Worm (Caenorhabditis elegans): ENCODE measurements around the gene T01D3.3.

DNA sequence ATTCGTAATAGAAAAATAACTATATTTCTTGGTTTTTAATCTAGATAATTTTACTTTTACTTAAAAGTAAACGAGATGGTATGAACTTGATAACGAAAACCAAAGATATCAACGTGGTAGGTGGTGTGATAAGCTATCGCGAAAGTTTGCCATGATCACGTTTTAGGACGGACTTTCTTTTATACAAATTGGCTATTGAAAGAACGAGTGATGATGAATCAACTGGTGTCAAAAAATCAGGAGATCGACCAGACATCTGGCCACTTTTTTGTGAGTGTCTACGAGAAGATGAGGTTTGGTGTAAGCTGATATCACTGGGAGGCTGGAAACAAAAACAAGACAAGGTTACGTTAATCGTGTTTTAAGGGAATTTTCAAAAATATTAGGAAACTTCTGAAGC is 44.9 kb upstream of the T01D3.3 start:
- no peak for TF ChIP-seq tbx-11 (GFP tag; IDR thresholded peaks at IDR 0.05)
- no peak for TF ChIP-seq hmbx-1 (tag; optimal IDR thresholded peaks at IDR 0.05)
- no peak for TF ChIP-seq ama-1 (optimal IDR thresholded peaks at IDR 0.05)
- TF ChIP-seq flt-1 (GFP tag; IDR thresholded peaks at IDR 0.05): no peak
- no peak for TF ChIP-seq tra-4 (tag; optimal IDR thresholded peaks at IDR 0.05)
- TF ChIP-seq pes-1 (GFP tag; IDR thresholded peaks at IDR 0.05): no peak
- no peak for TF ChIP-seq B0310.2 (tag; optimal IDR thresholded peaks at IDR 0.05)
- TF ChIP-seq tbx-37 (GFP tag; conservative IDR thresholded peaks at IDR 0.05): no peak
- no peak for TF ChIP-seq ceh-13 (GFP tag; optimal IDR thresholded peaks at IDR 0.05)
- TF ChIP-seq hmg-4 (GFP tag; optimal IDR thresholded peaks at IDR 0.05): no peak
- TF ChIP-seq scrt-1 (GFP tag; IDR thresholded peaks at IDR 0.05): no peak
- TF ChIP-seq aly-1 (tag; optimal IDR thresholded peaks at IDR 0.05): no peak
- TF ChIP-seq ceh-36 (tag; optimal IDR thresholded peaks at IDR 0.05): no peak
- TF ChIP-seq hnd-1 (tag; optimal IDR thresholded peaks at IDR 0.05): no peak

All from whole organism, early embryonic.